Worm (Caenorhabditis elegans): ENCODE measurements around the gene heh-1.

The heh-1 gene

DNA sequence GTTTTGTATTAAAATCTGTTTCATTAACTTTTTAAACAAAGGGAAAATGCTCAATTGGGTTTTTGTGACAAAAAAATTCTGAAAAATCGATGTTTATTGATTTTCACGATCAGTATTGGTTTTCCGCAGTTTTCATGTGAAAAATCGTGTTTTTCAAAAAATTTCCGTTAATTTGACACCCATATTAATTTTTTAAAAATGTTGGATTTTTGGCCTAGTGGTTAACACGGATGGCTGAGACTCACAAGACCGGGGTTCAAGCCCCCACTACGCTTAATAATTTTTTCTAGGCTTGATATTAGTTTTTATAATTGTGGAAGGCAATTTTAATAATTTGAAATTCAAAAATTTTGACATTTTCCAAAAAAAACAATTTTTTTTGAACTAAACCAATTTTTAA lies 8.7 kb downstream of the heh-1 start:
- TF ChIP-seq nhr-41 (GFP tag; IDR thresholded peaks at IDR 0.05) = no peak
- TF ChIP-seq lin-39 (tag; optimal IDR thresholded peaks at IDR 0.05) = no peak
- no peak for TF ChIP-seq ama-1 (optimal IDR thresholded peaks at IDR 0.05)
- TF ChIP-seq Y105C5A.15 (GFP tag; IDR thresholded peaks at IDR 0.05) = no peak
- no peak for TF ChIP-seq F26F4.8 (GFP tag; conservative IDR thresholded peaks at IDR 0.05)
- TF ChIP-seq lin-38 (GFP tag; IDR thresholded peaks at IDR 0.05) = peak; percentile 17; the same call in 1 of the 2 replicates
- no peak for TF ChIP-seq aha-1 (tag)
- no peak for TF ChIP-seq nhr-11 (tag; optimal IDR thresholded peaks at IDR 0.05)

DNA sequence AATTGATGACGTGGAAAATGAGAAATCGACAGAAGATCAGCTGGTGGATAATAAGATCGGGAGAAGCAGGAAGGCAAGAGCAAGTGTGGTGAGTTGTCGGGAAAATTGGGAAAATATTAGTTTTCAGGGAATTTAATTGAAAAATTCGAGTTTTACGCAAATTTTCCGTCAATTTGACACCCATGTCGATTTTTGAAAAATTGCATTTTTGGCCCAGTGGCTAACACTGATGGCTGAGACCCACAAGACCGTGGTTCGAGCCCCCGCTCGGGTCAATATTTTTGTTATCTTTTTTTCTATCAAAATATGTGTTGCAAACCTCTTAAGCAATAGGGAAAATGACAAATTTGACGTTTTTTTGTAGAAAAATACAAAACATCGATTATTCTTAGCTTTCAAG lies 10.8 kb downstream of the heh-1 start:
- no peak for TF ChIP-seq lin-13 (GFP tag; optimal IDR thresholded peaks at IDR 0.05)
- TF ChIP-seq ztf-11 (tag; optimal IDR thresholded peaks at IDR 0.05) = no peak
- no peak for TF ChIP-seq pha-4 (GFP tag; IDR thresholded peaks at IDR 0.05)
- no peak for TF ChIP-seq pha-4 (tag; optimal IDR thresholded peaks at IDR 0.05)
- no peak for TF ChIP-seq spr-3 (GFP tag; optimal IDR thresholded peaks at IDR 0.05)
- no peak for TF ChIP-seq ces-1 (GFP tag; optimal IDR thresholded peaks at IDR 0.05)
- TF ChIP-seq skn-1 (tag; optimal IDR thresholded peaks at IDR 0.05) = no peak
- TF ChIP-seq F26F4.8 (GFP tag; conservative IDR thresholded peaks at IDR 0.05) = no peak
- TF ChIP-seq aha-1 (tag) = no peak
- no peak for TF ChIP-seq hmg-1.1 (GFP tag; IDR thresholded peaks at IDR 0.05)
- TF ChIP-seq hlh-11 (tag; optimal IDR thresholded peaks at IDR 0.05) = no peak
- no peak for TF ChIP-seq php-3 (GFP tag; IDR thresholded peaks at IDR 0.05)
- no peak for TF ChIP-seq dmd-8 (GFP tag; IDR thresholded peaks at IDR 0.05)
- no peak for TF ChIP-seq F37D6.2 (tag; optimal IDR thresholded peaks at IDR 0.05)
- no peak for TF ChIP-seq ceh-32 (tag; optimal IDR thresholded peaks at IDR 0.05; ENCODE audit: poor library complexity)
- no peak for TF ChIP-seq jun-1 (tag; optimal IDR thresholded peaks at IDR 0.05)
- TF ChIP-seq cey-2 (tag; optimal IDR thresholded peaks at IDR 0.05; ENCODE audit: borderline replicate concordance, insufficient read depth) = no peak
- TF ChIP-seq zag-1 (tag; optimal IDR thresholded peaks at IDR 0.05) = no peak
- TF ChIP-seq nhr-76 (tag; optimal IDR thresholded peaks at IDR 0.05) = no peak

DNA sequence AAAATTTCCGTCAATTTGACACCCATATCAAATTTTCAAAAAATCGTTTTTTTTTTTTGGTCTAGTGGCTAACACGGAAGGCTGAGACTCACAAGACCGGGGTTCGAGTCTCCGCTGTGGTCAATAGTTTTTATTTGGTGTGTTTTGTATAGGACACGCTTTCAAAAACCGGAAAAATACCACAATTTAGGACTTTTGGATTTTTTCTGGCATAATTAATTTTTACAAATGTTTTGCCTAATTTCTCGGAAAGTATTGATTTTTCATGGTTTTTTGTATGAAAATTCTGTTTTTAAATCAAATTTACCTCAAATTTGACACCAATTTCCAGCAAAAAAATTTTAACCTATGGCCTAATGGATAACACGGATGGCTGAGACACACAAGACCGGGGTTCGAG lies 13.3 kb downstream of the heh-1 start, which contains the start of gene mks-1:
TSS of gene mks-1 (plus strand) at position 301 of the 400 bp plus-strand sequence.
- TF ChIP-seq zfp-2 (tag; optimal IDR thresholded peaks at IDR 0.05) (no peak), nhr-6 (tag; optimal IDR thresholded peaks at IDR 0.05) (no peak), ceh-32 (tag; optimal IDR thresholded peaks at IDR 0.05; ENCODE audit: poor library complexity) (no peak), snpc-1.2 (GFP tag; IDR thresholded peaks at IDR 0.05) (no peak), Y48G9A.11 (GFP tag; IDR thresholded peaks at IDR 0.05) (no peak), ceh-28 (tag; optimal IDR thresholded peaks at IDR 0.05) (no peak), Y105C5A.15 (GFP tag; IDR thresholded peaks at IDR 0.05) (no peak), ZK337.2 (GFP tag; IDR thresholded peaks at IDR 0.05) (no peak), aly-2 (tag; optimal IDR thresholded peaks at IDR 0.05) (no peak), nhr-41 (GFP tag; IDR thresholded peaks at IDR 0.05) (no peak), mep-1 (tag; optimal IDR thresholded peaks at IDR 0.05) (no peak), dmd-6 (GFP tag; IDR thresholded peaks at IDR 0.05) (no peak), dmd-9 (GFP tag; IDR thresholded peaks at IDR 0.05) (no peak), mdt-29 (GFP tag; IDR thresholded peaks at IDR 0.05) (no peak), nhr-10 (tag; optimal IDR thresholded peaks at IDR 0.05) (no peak), gei-8 (GFP tag; optimal IDR thresholded peaks at IDR 0.05) (no peak)

DNA sequence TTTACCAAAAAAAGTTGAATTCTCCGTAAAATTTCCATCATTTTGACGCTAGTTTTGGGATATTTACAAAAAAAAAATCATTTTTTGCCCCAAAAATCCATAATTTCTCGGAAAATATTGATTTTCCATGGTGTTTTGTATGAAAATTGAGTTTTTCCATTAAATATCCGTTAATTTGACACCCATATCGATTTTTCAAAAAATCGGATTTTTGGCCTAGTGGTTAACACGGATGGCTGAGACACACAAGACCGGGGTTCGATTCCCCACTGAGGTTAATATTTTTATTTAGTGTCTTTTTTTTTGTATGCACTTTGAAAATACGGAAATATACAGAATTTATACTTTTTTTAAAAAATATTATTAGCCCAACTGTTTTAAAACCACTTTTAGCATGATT lies 14.1 kb downstream of the heh-1 start:
- TF ChIP-seq fos-1 (tag; optimal IDR thresholded peaks at IDR 0.05) (no peak), unc-39 (tag; optimal IDR thresholded peaks at IDR 0.05) (no peak), unc-62 (GFP tag; optimal IDR thresholded peaks at IDR 0.05 in 1 of 2) (no peak), unc-62 (tag; optimal IDR thresholded peaks at IDR 0.05) (no peak), F49E8.2 (tag; optimal IDR thresholded peaks at IDR 0.05; ENCODE audit: borderline replicate concordance) (no peak), ceh-62 (tag; optimal IDR thresholded peaks at IDR 0.05) (no peak), nhr-237 (tag; optimal IDR thresholded peaks at IDR 0.05) (no peak), daf-16 (GFP tag; optimal IDR thresholded peaks at IDR 0.05) (no peak), daf-16 (tag; optimal IDR thresholded peaks at IDR 0.05) (no peak), hmg-1.1 (GFP tag; IDR thresholded peaks at IDR 0.05) (no peak), pha-4 (GFP tag; IDR thresholded peaks at IDR 0.05) (no peak), pha-4 (tag; optimal IDR thresholded peaks at IDR 0.05) (no peak), nhr-6 (tag; optimal IDR thresholded peaks at IDR 0.05) (no peak), F37D6.2 (tag; optimal IDR thresholded peaks at IDR 0.05) (no peak), zip-2 (tag; optimal IDR thresholded peaks at IDR 0.05) (no peak), zfp-2 (tag; optimal IDR thresholded peaks at IDR 0.05) (no peak), tra-1 (GFP tag; IDR thresholded peaks at IDR 0.05) (no peak), nhr-41 (GFP tag; IDR thresholded peaks at IDR 0.05) (no peak), set-16 (GFP tag; IDR thresholded peaks at IDR 0.05) (no peak)

All from whole organism, L4 larva.